Worm (Caenorhabditis elegans) whole organism, midembryonic: ENCODE measurements around the gene Y46H3C.5.

Source experiments
- T22C8.4 ChIP-seq: fragments of 200-800 bp; sonication (Bioruptor generic); IDR thresholded peaks from 2 replicates; pipeline ENCODE4 v1.3.6; 2022; ENCODE audit warnings: missing genetic modification characterization, missing compliant biosample characterization
- cog-1 ChIP-seq: sonication (generic microtip); optimal IDR thresholded peaks from 2 replicates; lab custom pipeline; 2016; ENCODE audit warnings: missing genetic modification characterization, missing compliant biosample characterization
- flt-1 ChIP-seq: fragments of 200-800 bp; sonication (Bioruptor generic); IDR thresholded peaks from 2 replicates; pipeline ENCODE4 v1.3.6; 2022; ENCODE audit warnings: missing genetic modification characterization, missing compliant biosample characterization
- klf-2 ChIP-seq: fragments of 200-800 bp; sonication (Bioruptor generic); conservative IDR thresholded peaks from 2 replicates; pipeline ENCODE4 v1.3.6; 2022; ENCODE audit warnings: missing genetic modification reagents, missing genetic modification characterization, missing compliant biosample characterization
- med-1 ChIP-seq: sonication (generic microtip); optimal IDR thresholded peaks from 2 replicates; lab custom pipeline; 2017; ENCODE audit warnings: missing genetic modification characterization, mild to moderate bottlenecking, missing compliant biosample characterization, antibody characterized with exemption, missing genetic modification reagents; ENCODE audit not compliant: insufficient read depth
- ref-1 ChIP-seq: fragments of 200-800 bp; sonication (Bioruptor generic); conservative IDR thresholded peaks from 2 replicates; pipeline ENCODE4 v1.3.6; 2022; ENCODE audit warnings: missing genetic modification reagents, missing genetic modification characterization, missing compliant biosample characterization
- tab-1 ChIP-seq: fragments of 200-800 bp; sonication (Bioruptor generic); IDR thresholded peaks from 2 replicates; pipeline ENCODE4 v1.3.6; 2022; ENCODE audit warnings: missing genetic modification characterization, missing compliant biosample characterization
- ztf-23 ChIP-seq: fragments of 200-800 bp; sonication (Bioruptor generic); IDR thresholded peaks from 2 replicates; pipeline ENCODE4 v1.3.6; 2022; ENCODE audit warnings: missing genetic modification reagents, missing genetic modification characterization, missing compliant biosample characterization

ce11 chrV:1648000-1648399, 44.3 kb downstream of the Y46H3C.5 start, which contains the start of gene irld-45:
- TF ChIP-seq T22C8.4 (GFP tag; lab: Robert Waterston, UW) (no peak), klf-2 (GFP tag; lab: Robert Waterston, UW) (no peak), ref-1 (GFP tag; lab: Robert Waterston, UW) (no peak), flt-1 (GFP tag; lab: Robert Waterston, UW) (no peak), tab-1 (no peak), med-1 (GFP tag; lab: Kevin White, UChicago) (no peak), ztf-23 (GFP tag; lab: Robert Waterston, UW) (no peak), cog-1 (no peak)
